Worm (Caenorhabditis elegans): ENCODE measurements around the gene nlp-21.
"Not testable (repeated sequence)": the region's sequence is repeated elsewhere in the genome, so short reads cannot be mapped to it uniquely, and the experiment has no call there.

DNA sequence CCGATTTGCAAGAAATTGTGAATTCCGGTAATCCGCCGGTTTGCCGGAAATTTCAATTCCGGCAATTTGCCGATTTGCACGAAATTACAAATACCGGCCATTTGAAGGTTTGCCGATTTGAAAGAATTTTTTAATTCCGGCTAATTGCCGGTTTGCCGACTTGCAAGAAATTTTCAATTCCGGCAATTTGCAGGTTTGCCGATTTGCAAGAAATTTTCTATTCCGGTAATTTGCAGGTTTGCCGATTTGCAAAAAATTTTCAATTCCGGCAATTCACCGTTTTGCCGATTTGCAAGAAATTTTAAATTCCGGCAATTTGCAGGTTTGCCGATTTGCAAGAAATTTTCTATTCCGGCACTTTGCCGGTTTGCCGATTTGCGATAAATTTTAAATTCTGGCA is 41.8 kb upstream of the nlp-21 start:
- not testable (repeated sequence) for TF ChIP-seq tbx-37 (GFP tag; conservative IDR thresholded peaks at IDR 0.05); ama-1 (optimal IDR thresholded peaks at IDR 0.05); B0310.2 (tag; optimal IDR thresholded peaks at IDR 0.05); ceh-13 (GFP tag; optimal IDR thresholded peaks at IDR 0.05); scrt-1 (GFP tag; IDR thresholded peaks at IDR 0.05); tbx-11 (GFP tag; IDR thresholded peaks at IDR 0.05); hnd-1 (tag; optimal IDR thresholded peaks at IDR 0.05); flt-1 (GFP tag; IDR thresholded peaks at IDR 0.05); sea-1 (GFP tag; conservative IDR thresholded peaks at IDR 0.05)
